Worm (Caenorhabditis elegans) whole organism, L3 larva: Measurements from ENCODE around the gene C40H5.2.

Source experiments
- R02D3.7 ChIP-seq: fragments of 150-350 bp; optimal IDR thresholded peaks from 2 replicates; lab custom pipeline; 2014; ENCODE audit warnings: missing biosample characterization, missing genetic modification characterization
- aly-2 ChIP-seq: fragments of 150-350 bp; optimal IDR thresholded peaks from 2 replicates; lab custom pipeline; 2014; ENCODE audit warnings: missing biosample characterization, missing genetic modification characterization
- ama-1 ChIP-seq: fragments of 150-350 bp; optimal IDR thresholded peaks from 2 replicates; lab custom pipeline; 2018
- ceh-16 ChIP-seq: sonication (generic microtip); optimal IDR thresholded peaks from 2 replicates; lab custom pipeline; 2017; ENCODE audit warnings: missing biosample characterization, missing genetic modification characterization
- ceh-82 ChIP-seq: fragments of 150-350 bp; optimal IDR thresholded peaks from 2 replicates; lab custom pipeline; 2014; ENCODE audit warnings: missing biosample characterization, missing genetic modification characterization
- ceh-9 ChIP-seq: sonication (generic microtip); optimal IDR thresholded peaks from 2 replicates; lab custom pipeline; 2018; ENCODE audit warnings: missing biosample characterization, missing genetic modification characterization
- daf-12 ChIP-seq: fragments of 150-350 bp; optimal IDR thresholded peaks from 2 replicates; lab custom pipeline; 2014; ENCODE audit warnings: missing biosample characterization, missing genetic modification reagents, missing genetic modification characterization
- elt-1 ChIP-seq: fragments of 150-350 bp; optimal IDR thresholded peaks from 2 replicates; lab custom pipeline; 2014; ENCODE audit warnings: missing biosample characterization, missing genetic modification characterization
- elt-2 ChIP-seq: sonication (generic microtip); optimal IDR thresholded peaks from 2 replicates; lab custom pipeline; 2016; ENCODE audit warnings: missing genetic modification reagents, mild to moderate bottlenecking, missing genetic modification characterization, missing compliant biosample characterization
- elt-3 ChIP-seq, 3 experiments: fragments of 150-350 bp in 1 of 3; sonication (generic microtip) in 2 of 3; optimal IDR thresholded peaks; 2 replicates in 2 of 3; 4 replicates in 1 of 3; lab custom pipeline; 2014 to 2017; ENCODE audit warnings: missing biosample characterization in 3 of 3, missing genetic modification characterization in 3 of 3
- fkh-10 ChIP-seq: sonication (generic microtip); optimal IDR thresholded peaks from 2 replicates; lab custom pipeline; 2017; ENCODE audit warnings: missing biosample characterization, missing genetic modification reagents, missing genetic modification characterization
- fkh-2 ChIP-seq: fragments of 150-350 bp; optimal IDR thresholded peaks from 2 replicates; lab custom pipeline; 2014; ENCODE audit warnings: missing biosample characterization, missing genetic modification reagents, missing genetic modification characterization
- fos-1 ChIP-seq: fragments of 150-350 bp; optimal IDR thresholded peaks from 2 replicates; lab custom pipeline; 2014; ENCODE audit warnings: missing biosample characterization, missing genetic modification characterization
- hmg-11 ChIP-seq: sonication (generic microtip); optimal IDR thresholded peaks from 2 replicates; lab custom pipeline; 2016; ENCODE audit warnings: missing genetic modification characterization, missing compliant biosample characterization
- jun-1 ChIP-seq: fragments of 150-350 bp; optimal IDR thresholded peaks from 2 replicates; lab custom pipeline; 2014; ENCODE audit warnings: missing biosample characterization, missing genetic modification reagents, missing genetic modification characterization
- lin-15B ChIP-seq: fragments of 150-350 bp; optimal IDR thresholded peaks from 2 replicates; lab custom pipeline; 2014; ENCODE audit warnings: missing biosample characterization, missing genetic modification characterization
- mdl-1 ChIP-seq: fragments of 150-350 bp; optimal IDR thresholded peaks from 2 replicates; lab custom pipeline; 2014; ENCODE audit warnings: missing biosample characterization, missing genetic modification characterization
- mml-1 ChIP-seq: fragments of 150-350 bp; sonication (generic microtip); optimal IDR thresholded peaks from 3 replicates; lab custom pipeline; 2014; ENCODE audit warnings: missing biosample characterization, missing genetic modification characterization
- nhr-12 ChIP-seq: fragments of 150-350 bp; optimal IDR thresholded peaks from 2 replicates; lab custom pipeline; 2014; ENCODE audit warnings: missing biosample characterization, missing genetic modification characterization
- nhr-237 ChIP-seq: fragments of 150-350 bp; optimal IDR thresholded peaks from 2 replicates; lab custom pipeline; 2014; ENCODE audit warnings: missing biosample characterization, missing genetic modification characterization
- nhr-25 ChIP-seq: sonication (generic microtip); optimal IDR thresholded peaks from 2 replicates; lab custom pipeline; 2017; ENCODE audit warnings: missing biosample characterization, missing genetic modification characterization
- nhr-28 ChIP-seq: fragments of 150-350 bp; optimal IDR thresholded peaks from 2 replicates; lab custom pipeline; 2014; ENCODE audit warnings: missing biosample characterization, missing genetic modification characterization
- pha-4 ChIP-seq: fragments of 150-350 bp; optimal IDR thresholded peaks from 2 replicates; lab custom pipeline; 2014; ENCODE audit warnings: missing biosample characterization, missing genetic modification reagents, missing genetic modification characterization
- pqm-1 ChIP-seq: fragments of 150-350 bp; optimal IDR thresholded peaks from 2 replicates; lab custom pipeline; 2017; ENCODE audit warnings: missing biosample characterization, missing genetic modification characterization, inconsistent platforms
- skn-1 ChIP-seq: fragments of 150-350 bp; optimal IDR thresholded peaks from 2 replicates; lab custom pipeline; 2014; ENCODE audit warnings: missing biosample characterization, missing genetic modification characterization
- snpc-4 ChIP-seq: fragments of 150-350 bp; optimal IDR thresholded peaks from 2 replicates; lab custom pipeline; 2014; ENCODE audit warnings: missing biosample characterization, missing genetic modification characterization
- tbx-2 ChIP-seq: sonication (generic microtip); optimal IDR thresholded peaks from 2 replicates; lab custom pipeline; 2016; ENCODE audit warnings: mild to moderate bottlenecking, missing genetic modification characterization, missing compliant biosample characterization
- unc-39 ChIP-seq: sonication (generic microtip); optimal IDR thresholded peaks from 4 replicates; lab custom pipeline; 2017; ENCODE audit warnings: missing biosample characterization, missing genetic modification characterization
- zag-1 ChIP-seq: fragments of 150-350 bp; optimal IDR thresholded peaks from 2 replicates; lab custom pipeline; 2014; ENCODE audit warnings: missing biosample characterization, missing genetic modification characterization
- ztf-11 ChIP-seq: fragments of 150-350 bp; optimal IDR thresholded peaks from 2 replicates; lab custom pipeline; 2014; ENCODE audit warnings: missing biosample characterization, missing genetic modification characterization
- ztf-4 ChIP-seq: fragments of 150-350 bp; optimal IDR thresholded peaks from 2 replicates; lab custom pipeline; 2014; ENCODE audit warnings: missing biosample characterization, missing genetic modification characterization

C40H5.2 gene

ce11 chrX:11765860-11766259, 20.0 kb downstream of the C40H5.2 start:
- no peak for TF ChIP-seq ceh-9 (tag; lab: Kevin White, UChicago)
- no peak for TF ChIP-seq nhr-25 (tag; lab: Kevin White, UChicago)
- TF ChIP-seq zag-1 (tag; lab: Kevin White, UChicago): no peak
- TF ChIP-seq ama-1 (lab: Kevin White, UChicago): no peak
- no peak for TF ChIP-seq mml-1 (tag; lab: Kevin White, UChicago)
- TF ChIP-seq elt-3 (tag; optimal IDR thresholded peaks at IDR 0.05; lab: Kevin White, UChicago): no peak
- TF ChIP-seq fkh-2 (tag; lab: Kevin White, UChicago): no peak
- TF ChIP-seq nhr-237 (tag; lab: Kevin White, UChicago): no peak
- no peak for TF ChIP-seq ceh-82 (tag; lab: Kevin White, UChicago)
- TF ChIP-seq fkh-10 (GFP tag; lab: Kevin White, UChicago): no peak
- TF ChIP-seq R02D3.7 (tag; lab: Kevin White, UChicago): no peak
- TF ChIP-seq nhr-28: no peak
- no peak for TF ChIP-seq skn-1 (tag; lab: Kevin White, UChicago)
- no peak for TF ChIP-seq aly-2 (tag; lab: Kevin White, UChicago)

- no peak for TF ChIP-seq daf-12 (tag; lab: Kevin White, UChicago)
- TF ChIP-seq ztf-4: no peak
- no peak for TF ChIP-seq ceh-9 (tag; lab: Kevin White, UChicago)
Observed at ce11 chrX:11766432-11766831, 20.6 kb downstream of the C40H5.2 start.

ce11 chrX:11769278-11769677, 23.4 kb downstream of the C40H5.2 start, which contains the start of gene ttx-3:
TSS of gene ttx-3 (minus strand) at chrX:11769378.
- TF ChIP-seq elt-2 (tag; lab: Kevin White, UChicago) (no peak), tbx-2 (tag; lab: Kevin White, UChicago) (no peak), R02D3.7 (tag; lab: Kevin White, UChicago) (no peak), aly-2 (tag; lab: Kevin White, UChicago) (no peak), pha-4 (tag; lab: Kevin White, UChicago) (no peak), nhr-28 (no peak), jun-1 (tag; lab: Kevin White, UChicago) (no peak)

- TF ChIP-seq nhr-28 (no peak), snpc-4 (tag; lab: Kevin White, UChicago) (no peak), elt-1 (tag; lab: Kevin White, UChicago) (no peak), lin-15B (tag; lab: Kevin White, UChicago) (no peak), mdl-1 (tag; lab: Kevin White, UChicago) (no peak), jun-1 (tag; lab: Kevin White, UChicago) (no peak), pqm-1 (tag; lab: Kevin White, UChicago) (no peak), unc-39 (no peak), nhr-25 (tag; lab: Kevin White, UChicago) (no peak), ceh-16 (tag; lab: Kevin White, UChicago) (no peak), fos-1 (tag; lab: Kevin White, UChicago) (no peak), ztf-11 (tag; lab: Kevin White, UChicago) (no peak), elt-3 (tag; optimal IDR thresholded peaks at IDR 0.05; lab: Kevin White, UChicago) (no peak), hmg-11 (tag; lab: Kevin White, UChicago) (no peak)
Observed at ce11 chrX:11784230-11784629, 38.4 kb downstream of the C40H5.2 start, which contains the start of gene Y102F5A.1. TSS of gene Y102F5A.1 (minus strand) at chrX:11784330.

- peak; percentile 88 for TF ChIP-seq pqm-1 (tag; lab: Kevin White, UChicago)
- TF ChIP-seq ceh-16 (tag; lab: Kevin White, UChicago): no peak
- TF ChIP-seq snpc-4 (tag; lab: Kevin White, UChicago): no peak
- TF ChIP-seq jun-1 (tag; lab: Kevin White, UChicago): peak; percentile 9
- TF ChIP-seq pha-4 (tag; lab: Kevin White, UChicago): peak; percentile 58
- peak; percentile 28 for TF ChIP-seq skn-1 (tag; lab: Kevin White, UChicago)
- TF ChIP-seq elt-2 (tag; lab: Kevin White, UChicago): peak; percentile 55
- TF ChIP-seq nhr-12 (tag; lab: Kevin White, UChicago): no peak
Observed at ce11 chrX:11790600-11790999, 44.7 kb downstream of the C40H5.2 start.
